Worm (Caenorhabditis elegans) whole organism, L4 larva: ENCODE data around the gene tofu-6.

Experiments
- F26F4.8 ChIP-seq: fragments of 200-800 bp; sonication (Bioruptor generic); conservative IDR thresholded peaks from 2 replicates; pipeline ENCODE4 v1.3.6; 2022; ENCODE audit warnings: missing genetic modification characterization, missing compliant biosample characterization
- Y75B8A.6 ChIP-seq: fragments of 200-800 bp; sonication (Bioruptor generic); IDR thresholded peaks from 2 replicates; pipeline ENCODE4 v1.3.6; 2022; ENCODE audit warnings: missing genetic modification reagents, missing genetic modification characterization, missing compliant biosample characterization
- aha-1 ChIP-seq: fragments of 150-350 bp; peaks from one replicate; lab custom pipeline; 2014; ENCODE audit warnings: missing biosample characterization, missing genetic modification characterization
- ces-1 ChIP-seq: fragments of 150-350 bp; sonication (generic microtip); optimal IDR thresholded peaks from 4 replicates; lab custom pipeline; 2014; ENCODE audit warnings: missing biosample characterization, missing genetic modification reagents, missing genetic modification characterization
- dmd-8 ChIP-seq: fragments of 200-800 bp; sonication (Bioruptor generic); IDR thresholded peaks from 2 replicates; pipeline ENCODE4 v1.3.6; 2022; ENCODE audit warnings: missing genetic modification characterization, missing compliant biosample characterization
- egl-43 ChIP-seq: fragments of 200-800 bp; sonication (Bioruptor generic); IDR thresholded peaks from 2 replicates; pipeline ENCODE4 v1.3.6; 2022; ENCODE audit warnings: missing genetic modification reagents, missing genetic modification characterization, missing compliant biosample characterization
- fos-1 ChIP-seq: fragments of 150-350 bp; optimal IDR thresholded peaks from 2 replicates; lab custom pipeline; 2014; ENCODE audit warnings: missing biosample characterization, missing genetic modification characterization
- nhr-11 ChIP-seq: fragments of 150-350 bp; optimal IDR thresholded peaks from 2 replicates; lab custom pipeline; 2014; ENCODE audit warnings: missing biosample characterization, missing genetic modification characterization
- nhr-237 ChIP-seq: sonication (generic microtip); optimal IDR thresholded peaks from 2 replicates; lab custom pipeline; 2017; ENCODE audit warnings: missing biosample characterization, missing genetic modification characterization
- nhr-25 ChIP-seq: sonication (generic microtip); optimal IDR thresholded peaks from 2 replicates; lab custom pipeline; 2017; ENCODE audit warnings: missing genetic modification characterization, mild to moderate bottlenecking, missing compliant biosample characterization, antibody characterized with exemption, moderate library complexity, borderline replicate concordance; ENCODE audit not compliant: insufficient read depth
- pha-4 ChIP-seq, 2 experiments: fragments of 150-350 bp in 1 of 2; fragments of 200-800 bp in 1 of 2; sonication (Bioruptor generic) in 1 of 2; IDR thresholded peaks in 1 of 2; optimal IDR thresholded peaks in 1 of 2; 2 replicates each; pipeline versions ENCODE4 v1.3.6 to Lab custom; 2014 to 2022; ENCODE audit warnings: missing genetic modification characterization in 2 of 2, missing genetic modification reagents in 2 of 2, missing biosample characterization in 1 of 2, missing compliant biosample characterization in 1 of 2
- skn-1 ChIP-seq: fragments of 150-350 bp; optimal IDR thresholded peaks from 2 replicates; lab custom pipeline; 2014; ENCODE audit warnings: missing biosample characterization, missing genetic modification characterization
- snpc-4 ChIP-seq: fragments of 150-350 bp; optimal IDR thresholded peaks from 2 replicates; lab custom pipeline; 2014; ENCODE audit warnings: missing biosample characterization, missing genetic modification characterization
- zag-1 ChIP-seq: fragments of 150-350 bp; optimal IDR thresholded peaks from 2 replicates; lab custom pipeline; 2014; ENCODE audit warnings: missing biosample characterization, missing genetic modification characterization

DNA sequence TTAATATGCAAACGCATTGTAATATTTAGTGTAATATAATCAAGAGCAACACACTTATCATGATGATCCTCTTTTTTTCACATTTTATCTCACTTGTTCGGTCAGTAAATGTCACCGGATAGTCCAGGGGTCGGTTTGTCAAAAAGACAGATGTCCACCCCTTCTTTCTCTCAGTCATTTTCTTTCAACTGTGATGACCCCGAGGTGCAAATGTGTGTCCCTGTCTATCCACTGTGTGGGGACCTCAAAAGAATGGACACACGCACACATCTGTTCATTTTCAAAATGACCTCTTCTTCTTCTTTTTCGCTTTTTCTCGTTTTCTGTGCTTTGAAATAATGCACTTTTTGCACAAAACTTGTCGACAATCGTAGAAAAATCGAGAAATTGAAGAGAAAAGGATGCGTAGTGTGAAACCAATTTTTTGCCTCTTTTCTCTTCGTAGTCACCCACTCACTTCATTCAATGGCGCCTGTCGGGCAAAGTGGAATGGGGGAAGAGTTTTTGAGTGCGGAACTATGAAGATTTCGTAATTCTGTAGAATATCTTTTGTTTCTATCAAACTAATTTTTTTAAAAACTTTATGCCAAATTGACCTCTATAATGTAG is 42.7 kb downstream of the tofu-6 start:
- TF ChIP-seq nhr-11 (peak; percentile 21), egl-43 (GFP tag; lab: Robert Waterston, UW) (no peak), snpc-4 (tag; lab: Kevin White, UChicago) (no peak), zag-1 (tag; lab: Kevin White, UChicago) (no peak), Y75B8A.6 (GFP tag; lab: Robert Waterston, UW) (no peak), nhr-25 (tag; lab: Kevin White, UChicago) (no peak), fos-1 (tag; lab: Kevin White, UChicago) (no peak), skn-1 (tag; lab: Kevin White, UChicago) (no peak), ces-1 (GFP tag; lab: Kevin White, UChicago) (no peak), aha-1 (tag; lab: Kevin White, UChicago) (no peak), F26F4.8 (GFP tag; lab: Robert Waterston, UW) (no peak), pha-4 (GFP tag; IDR thresholded peaks at IDR 0.05; lab: Robert Waterston, UW) (no peak), pha-4 (tag; optimal IDR thresholded peaks at IDR 0.05; lab: Kevin White, UChicago) (no peak), dmd-8 (no peak), nhr-237 (tag; lab: Kevin White, UChicago) (no peak)
